Fruit fly (Drosophila melanogaster): Measurements from ENCODE around the gene Ostgamma.

Ostgamma gene

DNA sequence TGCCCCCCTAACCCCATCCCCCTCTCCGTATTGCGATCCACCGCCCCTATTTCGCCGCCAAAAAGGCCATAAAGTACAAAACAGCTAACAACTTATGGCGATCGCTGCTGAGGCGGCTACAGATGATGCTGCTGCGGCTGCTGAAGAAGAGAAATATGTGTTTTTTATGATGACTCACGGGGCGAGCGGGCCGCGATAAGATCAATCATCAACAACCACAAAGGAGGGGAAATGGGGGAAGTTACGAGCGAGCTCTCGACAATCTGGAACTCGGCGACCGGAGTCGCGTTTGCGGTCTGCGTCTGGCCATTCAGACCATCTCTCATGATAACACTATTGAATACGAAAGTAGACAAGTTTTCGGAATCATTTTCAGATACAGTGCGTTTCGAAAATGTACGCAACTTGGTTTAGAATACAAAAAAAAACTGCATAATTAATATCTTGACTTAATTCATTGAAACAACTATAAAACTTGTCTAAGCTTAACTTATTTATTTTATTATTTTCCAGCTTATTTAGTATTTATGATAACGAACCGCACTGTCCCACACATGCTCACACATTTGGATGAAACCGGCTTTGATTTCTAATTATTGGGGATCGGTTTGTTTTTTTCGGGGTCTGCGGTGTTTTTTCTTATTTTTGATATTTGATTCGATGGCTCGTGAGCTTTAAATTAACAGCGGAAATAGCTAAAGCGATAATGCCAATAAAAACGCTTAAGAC lies 15.7 kb downstream of the Ostgamma start:
- TF ChIP-seq noc (tag; optimal IDR thresholded peaks at IDR 0.05), result peak; percentile 99

DNA sequence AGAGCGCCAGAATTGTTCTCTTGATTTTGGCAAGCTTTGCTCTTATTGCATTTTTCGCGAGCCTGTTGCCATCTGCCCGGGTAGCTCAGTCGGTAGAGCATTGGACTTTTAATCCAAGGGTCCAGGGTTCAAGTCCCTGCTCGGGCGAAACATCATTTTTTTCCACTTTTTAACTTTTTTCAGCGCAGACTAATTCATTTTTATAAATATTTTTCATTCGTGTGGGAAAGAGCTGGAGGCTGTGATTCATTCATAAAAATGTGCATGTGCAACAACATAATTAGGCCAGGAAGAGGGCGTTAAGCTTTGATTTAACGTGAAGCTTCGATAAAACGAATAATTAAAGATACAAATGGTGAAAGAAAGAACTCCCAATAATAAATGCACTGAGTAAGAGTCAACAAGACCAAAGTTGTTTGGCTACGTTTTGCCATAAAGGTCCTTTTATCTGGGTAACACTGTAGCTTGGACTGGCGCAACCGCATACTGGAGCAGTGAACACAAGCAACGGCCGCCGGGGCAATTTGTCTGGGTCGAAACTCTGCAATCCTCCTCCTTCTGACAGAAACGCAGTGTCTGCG lies 17.2 kb downstream of the Ostgamma start:
- TF ChIP-seq noc (tag; optimal IDR thresholded peaks at IDR 0.05), result no peak

- TF ChIP-seq noc (tag; optimal IDR thresholded peaks at IDR 0.05), result no peak
Observed at dm6 chr2L:8290092-8290424, 17.9 kb downstream of the Ostgamma start.

DNA sequence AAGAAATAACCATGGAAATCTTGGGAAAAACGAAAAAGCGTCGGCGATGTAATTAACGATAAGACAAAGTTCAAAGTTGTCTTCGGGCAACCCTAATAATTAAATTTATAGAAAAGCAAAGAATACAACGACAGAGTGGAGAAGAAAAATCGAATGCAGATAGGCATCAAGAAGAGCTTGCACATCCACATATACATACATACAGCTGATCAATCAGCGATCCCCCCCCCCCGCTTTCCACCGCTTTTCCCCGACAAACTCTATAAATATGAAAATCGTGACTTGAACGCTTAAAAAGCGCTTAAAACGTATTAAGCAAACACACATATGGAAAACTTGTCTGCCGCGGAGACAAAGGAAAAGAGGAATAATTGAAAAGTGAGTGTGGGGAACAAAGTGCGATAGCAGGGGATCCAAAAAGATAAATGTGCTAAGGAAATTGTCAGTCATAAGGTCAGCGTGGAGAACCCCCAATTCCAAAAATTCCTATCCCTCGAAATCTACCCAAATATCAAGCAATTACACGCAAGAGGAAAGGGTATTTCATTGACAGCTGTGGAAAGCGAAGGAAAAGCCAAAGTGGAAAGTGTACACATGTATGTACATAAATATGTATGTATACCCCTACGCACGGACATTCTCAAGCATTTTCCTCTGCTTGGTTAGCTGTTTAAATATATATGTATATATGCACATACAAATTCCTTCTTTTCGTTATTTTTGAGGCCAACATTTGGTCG lies 18.5 kb downstream of the Ostgamma start:
- TF ChIP-seq noc (tag; optimal IDR thresholded peaks at IDR 0.05), result no peak

- no peak for TF ChIP-seq noc (tag; optimal IDR thresholded peaks at IDR 0.05)
Observed at dm6 chr2L:8288087-8288486, 19.9 kb downstream of the Ostgamma start.

dm6 chr2L:8286595-8286994 lies 21.4 kb downstream of the Ostgamma start:
- TF ChIP-seq noc (tag; optimal IDR thresholded peaks at IDR 0.05), result no peak

dm6 chr2L:8284913-8285619 lies 22.9 kb downstream of the Ostgamma start:
- TF ChIP-seq noc (tag; optimal IDR thresholded peaks at IDR 0.05), result no peak

dm6 chr2L:8281872-8282271 lies 26.1 kb downstream of the Ostgamma start:
- no peak for TF ChIP-seq noc (tag; optimal IDR thresholded peaks at IDR 0.05)

- no peak for TF ChIP-seq noc (tag; optimal IDR thresholded peaks at IDR 0.05)
Observed at dm6 chr2L:8280225-8280624, 27.8 kb downstream of the Ostgamma start.

DNA sequence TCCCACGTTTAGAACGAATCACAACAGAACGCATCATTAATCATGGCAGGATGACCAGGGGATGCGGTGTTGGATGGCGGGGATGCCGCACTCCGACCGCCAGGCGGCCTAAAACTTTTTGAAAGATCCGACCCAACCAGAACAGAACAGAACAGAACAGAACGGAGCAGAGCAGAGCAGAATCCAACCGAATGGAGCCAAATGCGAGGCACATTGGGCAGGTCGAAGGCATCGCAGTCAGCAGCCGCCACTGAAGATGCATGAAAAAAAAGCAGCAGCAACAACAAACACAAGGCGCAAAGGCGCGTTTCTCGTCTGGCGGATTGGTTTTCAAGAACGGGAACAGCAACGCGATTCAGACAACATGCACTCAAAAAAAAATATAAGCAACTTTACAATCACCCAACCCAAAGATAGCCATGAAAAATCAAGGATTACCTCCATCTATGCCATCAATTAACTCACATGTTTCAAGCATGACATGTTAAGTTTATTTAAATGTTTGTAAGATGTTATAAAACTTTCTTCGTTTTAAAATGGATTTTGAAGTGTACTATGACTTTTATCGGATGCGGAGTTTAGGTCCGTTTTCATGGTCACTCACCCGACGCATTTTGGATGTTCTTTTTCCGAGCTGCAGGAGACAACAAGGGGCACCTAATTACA lies 28.5 kb downstream of the Ostgamma start:
- TF ChIP-seq noc (tag; optimal IDR thresholded peaks at IDR 0.05), result no peak

DNA sequence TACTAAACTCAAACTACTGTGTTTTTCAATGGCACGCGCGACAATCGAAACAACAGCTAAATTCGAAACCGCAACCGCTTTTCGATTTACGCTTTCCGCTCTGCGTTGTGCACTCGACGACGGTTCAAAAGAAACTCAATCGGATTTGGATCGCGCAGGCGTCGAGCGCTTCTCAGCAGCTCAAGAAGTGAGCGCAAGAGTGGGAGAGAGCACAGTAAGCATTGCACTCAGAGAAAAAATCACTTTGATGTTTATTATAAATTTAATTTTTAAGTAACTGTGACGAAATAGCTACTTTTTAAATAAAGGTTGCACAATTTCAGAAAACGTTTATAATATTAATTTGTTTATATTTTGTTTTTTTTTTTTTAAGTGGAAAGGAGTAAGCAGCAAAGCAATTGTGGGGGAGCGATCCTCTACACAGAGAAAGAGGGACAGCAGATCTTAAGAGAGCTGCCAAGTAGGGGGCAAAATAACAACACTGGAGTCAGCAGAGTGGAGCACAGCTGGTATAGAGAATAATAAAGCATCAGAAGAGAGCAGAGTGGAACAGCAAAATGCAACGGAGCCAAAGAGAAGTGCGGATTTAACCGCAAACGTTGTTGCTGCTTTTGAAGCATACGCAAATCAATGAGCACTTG lies 30.3 kb downstream of the Ostgamma start:
- peak; percentile 94 for TF ChIP-seq noc (tag; optimal IDR thresholded peaks at IDR 0.05)

DNA sequence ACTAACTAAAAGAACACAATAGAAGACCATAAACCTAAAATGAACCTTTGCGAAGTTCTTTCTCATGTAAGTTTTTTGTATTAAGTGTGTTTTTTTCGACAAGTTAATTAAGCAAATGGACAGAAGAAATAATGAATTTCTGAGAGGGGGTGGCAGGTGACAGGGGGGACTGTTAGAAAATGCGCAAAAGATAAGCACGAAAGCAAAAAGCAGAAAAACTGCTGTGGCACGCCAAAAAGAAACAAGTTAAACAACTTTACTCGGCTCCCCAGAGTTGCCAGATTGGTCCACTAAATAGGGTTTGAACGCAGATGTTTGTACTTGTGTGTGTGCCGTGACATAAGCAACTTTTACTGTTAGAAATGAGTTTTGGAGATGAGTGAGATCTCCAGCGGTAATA lies 31.1 kb downstream of the Ostgamma start:
- no peak for TF ChIP-seq noc (tag; optimal IDR thresholded peaks at IDR 0.05)

DNA sequence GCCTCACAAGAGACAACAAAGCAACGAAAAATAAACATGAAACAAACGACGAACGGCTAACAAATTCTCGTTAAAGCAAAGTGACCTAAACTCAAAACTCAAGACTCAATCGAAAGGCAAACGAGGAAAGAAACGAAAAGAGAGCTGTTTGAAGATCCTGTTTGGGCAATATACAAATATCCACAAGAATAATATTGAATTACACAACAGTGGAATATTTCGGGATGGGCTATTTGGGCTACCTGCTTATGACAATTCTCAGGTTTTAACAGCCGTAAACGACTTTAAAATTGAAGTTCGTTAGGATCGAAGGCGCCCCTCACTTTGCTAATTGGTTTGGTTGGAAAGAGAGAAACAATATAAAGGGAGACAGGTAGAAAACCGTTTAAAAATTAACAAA lies 31.7 kb downstream of the Ostgamma start:
- TF ChIP-seq noc (tag; optimal IDR thresholded peaks at IDR 0.05), result no peak

DNA sequence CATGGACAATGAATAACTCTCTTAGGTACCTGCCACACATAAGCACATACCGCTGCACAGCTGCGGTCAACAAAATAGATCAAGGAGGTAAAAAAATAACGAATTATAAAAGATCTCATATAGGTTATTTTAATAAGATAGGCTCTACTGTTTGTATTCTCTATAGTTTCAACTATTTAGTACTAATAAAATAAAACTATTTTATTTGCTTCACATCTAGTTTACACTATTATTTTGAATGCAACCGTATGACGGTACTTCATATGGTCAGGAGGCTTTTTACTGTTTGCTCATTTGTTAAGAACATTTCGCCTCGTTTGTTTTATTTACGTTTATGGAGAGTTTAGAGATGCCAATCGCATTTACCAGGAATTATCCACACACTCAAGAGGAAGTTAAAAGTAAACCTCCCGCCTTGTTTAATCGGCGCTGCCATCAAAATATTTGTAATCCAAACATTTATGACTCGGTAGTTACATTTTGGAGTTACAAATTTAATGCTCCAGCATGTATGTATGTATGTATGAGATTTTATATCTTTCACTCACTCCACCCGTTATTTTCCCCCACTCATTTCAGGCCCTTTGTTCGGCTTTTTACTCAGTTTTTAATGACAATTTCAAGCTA lies 32.9 kb downstream of the Ostgamma start:
- TF ChIP-seq noc (tag; optimal IDR thresholded peaks at IDR 0.05), result no peak

DNA sequence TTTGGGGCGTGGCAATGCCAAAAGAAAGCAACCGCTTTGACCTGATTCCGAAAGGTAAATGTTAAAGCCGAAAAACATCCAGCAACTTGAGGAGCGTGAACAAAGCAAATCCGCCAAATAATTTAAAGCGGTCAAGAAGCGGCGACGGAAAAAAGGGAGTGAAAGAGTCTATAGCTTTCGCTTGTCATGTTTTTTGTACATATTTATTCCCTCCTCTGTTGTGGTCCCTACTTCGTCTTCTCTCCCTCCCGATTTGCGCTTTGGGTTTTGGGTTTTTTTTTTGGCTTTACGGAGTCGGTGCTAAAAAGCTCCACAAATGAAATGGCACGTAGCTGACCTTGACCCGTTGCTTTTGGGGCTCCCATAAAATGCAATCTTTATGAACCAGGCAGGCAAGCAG lies 33.9 kb downstream of the Ostgamma start:
- no peak for TF ChIP-seq noc (tag; optimal IDR thresholded peaks at IDR 0.05)
